Fruit fly (Drosophila melanogaster): ENCODE measurements around the gene tnc.

Gene tnc

dm6 chr3R:25024895-25025557 lies 40.8 kb downstream of the tnc start, which contains the start of the genes EMC6 and Hr96 (continued):
- TF ChIP-seq CG13287 (GFP tag; IDR thresholded peaks at IDR 0.05; ENCODE audit: partially characterized antibody) (peak; percentile 77), CG31224 (GFP tag; IDR thresholded peaks at IDR 0.05) (peak; percentile 83), CG30020 (tag; optimal IDR thresholded peaks at IDR 0.05) (peak; percentile 79), danr (GFP tag; IDR thresholded peaks at IDR 0.05) (peak; percentile 86), CG30403 (GFP tag; optimal IDR thresholded peaks at IDR 0.05) (peak; percentile 97), Vsx1 (GFP tag; optimal IDR thresholded peaks at IDR 0.05) (peak; percentile 92), CG7786 (GFP tag; optimal IDR thresholded peaks at IDR 0.05) (peak; percentile 92), vvl (GFP tag; IDR thresholded peaks at IDR 0.05) (peak; percentile 96), Hr51 (GFP tag; optimal IDR thresholded peaks at IDR 0.05) (peak; percentile 91 to 94), Fer1 (GFP tag; optimal IDR thresholded peaks at IDR 0.05) (peak; percentile 94), H2.0 (GFP tag; IDR thresholded peaks at IDR 0.05) (peak; percentile 90), CG10321 (GFP tag; IDR thresholded peaks at IDR 0.05) (peak; percentile 75), HLH4C (GFP tag; IDR thresholded peaks at IDR 0.05; ENCODE audit: partially characterized antibody) (peak; percentile 84), CG6791 (GFP tag; IDR thresholded peaks at IDR 0.05; ENCODE audit: partially characterized antibody) (peak; percentile 70), h (optimal IDR thresholded peaks at IDR 0.05) (no peak), mld (GFP tag; IDR thresholded peaks at IDR 0.05; ENCODE audit: partially characterized antibody) (peak; percentile 59; the same call in 2 of the 3 replicates), CG3281 (GFP tag; optimal IDR thresholded peaks at IDR 0.05) (peak; percentile 91), CG16813 (GFP tag; IDR thresholded peaks at IDR 0.05; ENCODE audit: partially characterized antibody) (peak; percentile 74), stc (GFP tag; IDR thresholded peaks at IDR 0.05) (peak; percentile 92), CG8281 (tag; optimal IDR thresholded peaks at IDR 0.05) (peak; percentile 77), C15 (GFP tag; IDR thresholded peaks at IDR 0.05) (peak; percentile 85; the same call in 2 of the 3 replicates), CG3995 (GFP tag; optimal IDR thresholded peaks at IDR 0.05) (peak; percentile 72), HmgD (GFP tag; optimal IDR thresholded peaks at IDR 0.05) (peak; percentile 55), CG13894 (tag; optimal IDR thresholded peaks at IDR 0.05) (peak; percentile 92), ase (GFP tag; IDR thresholded peaks at IDR 0.05) (peak; percentile 90), CG12236 (GFP tag; optimal IDR thresholded peaks at IDR 0.05) (peak; percentile 70), en (GFP tag; optimal IDR thresholded peaks at IDR 0.05) (peak; percentile 80), fd102C (GFP tag; optimal IDR thresholded peaks at IDR 0.05) (peak; percentile 63), CG14965 (GFP tag; optimal IDR thresholded peaks at IDR 0.05; ENCODE audit: borderline replicate concordance) (peak; percentile 48), fu2 (GFP tag; optimal IDR thresholded peaks at IDR 0.05) (peak; percentile 83), hth (optimal IDR thresholded peaks at IDR 0.05) (no peak), CG18262 (tag; optimal IDR thresholded peaks at IDR 0.05) (peak; percentile 89), Lpt (GFP tag; optimal IDR thresholded peaks at IDR 0.05) (no peak), gcm2 (GFP tag; optimal IDR thresholded peaks at IDR 0.05) (peak; percentile 82), CG12659 (GFP tag; optimal IDR thresholded peaks at IDR 0.05) (peak; percentile 97), CG4617 (GFP tag; optimal IDR thresholded peaks at IDR 0.05; ENCODE audit: borderline replicate concordance) (peak; percentile 99), CG11093 (GFP tag; IDR thresholded peaks at IDR 0.05) (peak; percentile 75; the same call in 2 of the 3 replicates), CG15696 (tag; optimal IDR thresholded peaks at IDR 0.05) (peak; percentile 92), CG2116 (GFP tag; optimal IDR thresholded peaks at IDR 0.05) (peak; percentile 86), fd96Cb (tag; optimal IDR thresholded peaks at IDR 0.05) (peak; percentile 91), CG6272 (GFP tag; IDR thresholded peaks at IDR 0.05) (peak; percentile 91), CG11504 (tag; optimal IDR thresholded peaks at IDR 0.05) (peak; percentile 90), ac (GFP tag; optimal IDR thresholded peaks at IDR 0.05) (peak; percentile 77), Dip2 (GFP tag; IDR thresholded peaks at IDR 0.05) (no peak), CG15011 (GFP tag; optimal IDR thresholded peaks at IDR 0.05) (peak; percentile 73), CG11085 (GFP tag; IDR thresholded peaks at IDR 0.05) (peak; percentile 90), CG8478 (optimal IDR thresholded peaks at IDR 0.05) (no peak), gsb (GFP tag; IDR thresholded peaks at IDR 0.05) (peak; percentile 91), hbn (GFP tag; IDR thresholded peaks at IDR 0.05; ENCODE audit: partially characterized antibody) (peak; percentile 45), her (GFP tag; optimal IDR thresholded peaks at IDR 0.05) (peak; percentile 99)
